Worm (Caenorhabditis elegans) whole organism, L1 larva: ENCODE measurements around the gene F26D2.14.

Source experiments
- C04F5.9 ChIP-seq: sonication (generic microtip); optimal IDR thresholded peaks from 2 replicates; lab custom pipeline; 2016; ENCODE audit warnings: missing genetic modification characterization, missing compliant biosample characterization
- C16A3.4 ChIP-seq: fragments of 150-350 bp; optimal IDR thresholded peaks from 2 replicates; lab custom pipeline; 2014; ENCODE audit warnings: missing biosample characterization, missing genetic modification characterization
- C34B4.2 ChIP-seq: sonication (generic microtip); optimal IDR thresholded peaks from 2 replicates; lab custom pipeline; 2017; ENCODE audit warnings: mild to moderate bottlenecking, missing genetic modification characterization, missing compliant biosample characterization
- F16B12.6 ChIP-seq: fragments of 150-350 bp; optimal IDR thresholded peaks from 2 replicates; lab custom pipeline; 2014; ENCODE audit warnings: missing biosample characterization, missing genetic modification characterization
- aha-1 ChIP-seq: fragments of 150-350 bp; optimal IDR thresholded peaks from 2 replicates; lab custom pipeline; 2014; ENCODE audit warnings: missing biosample characterization, missing genetic modification characterization
- ama-1 ChIP-seq: fragments of 150-350 bp; optimal IDR thresholded peaks from 2 replicates; lab custom pipeline; 2014
- ceh-8 ChIP-seq: fragments of 200-800 bp; sonication (Bioruptor generic); optimal IDR thresholded peaks from 2 replicates; lab custom pipeline; 2018; ENCODE audit warnings: mild to moderate bottlenecking, missing genetic modification characterization, moderate library complexity, missing compliant biosample characterization
- ceh-82 ChIP-seq, 3 experiments: fragments of 150-350 bp in 1 of 3; sonication (generic microtip) in 2 of 3; optimal IDR thresholded peaks; 2 replicates each; lab custom pipeline; 2014 to 2017; ENCODE audit warnings: missing biosample characterization in 3 of 3, missing genetic modification characterization in 3 of 3
- ceh-88 ChIP-seq: fragments of 200-800 bp; sonication (Bioruptor generic); IDR thresholded peaks from 2 replicates; pipeline ENCODE4 v1.3.6; 2022; ENCODE audit warnings: missing genetic modification characterization, missing compliant biosample characterization
- ceh-90 ChIP-seq: sonication (generic microtip); optimal IDR thresholded peaks from 2 replicates; lab custom pipeline; 2016; ENCODE audit warnings: missing genetic modification characterization, missing compliant biosample characterization
- ces-1 ChIP-seq: fragments of 150-350 bp; optimal IDR thresholded peaks from 2 replicates; lab custom pipeline; 2014; ENCODE audit warnings: missing biosample characterization, missing genetic modification reagents, missing genetic modification characterization
- dpl-1 ChIP-seq, 3 experiments: fragments of 150-350 bp in 2 of 3; sonication (generic microtip) in 1 of 3; optimal IDR thresholded peaks; 2 replicates each; lab custom pipeline; 2014 to 2017; ENCODE audit warnings: missing biosample characterization in 3 of 3, missing genetic modification characterization in 3 of 3, missing genetic modification reagents in 3 of 3
- dsc-1 ChIP-seq: sonication (generic microtip); optimal IDR thresholded peaks from 2 replicates; lab custom pipeline; 2016; ENCODE audit warnings: mild to moderate bottlenecking, missing genetic modification characterization, missing compliant biosample characterization
- elt-2 ChIP-seq: sonication (generic microtip); optimal IDR thresholded peaks from 2 replicates; lab custom pipeline; 2016; ENCODE audit warnings: missing genetic modification characterization, mild to moderate bottlenecking, inconsistent platforms, missing compliant biosample characterization, missing genetic modification reagents
- elt-3 ChIP-seq, 6 experiments: fragments of 150-350 bp in 1 of 6; sonication (generic microtip); optimal IDR thresholded peaks; 2 replicates each; lab custom pipeline; 2017 to 2018; ENCODE audit warnings: missing biosample characterization in 6 of 6, missing genetic modification characterization in 6 of 6, inconsistent platforms in 1 of 6
- fkh-4 ChIP-seq: sonication (generic microtip); optimal IDR thresholded peaks from 2 replicates; lab custom pipeline; 2016; ENCODE audit warnings: missing compliant biosample characterization, missing genetic modification characterization, borderline replicate concordance
- irx-1 ChIP-seq: sonication (generic microtip); optimal IDR thresholded peaks from 2 replicates; lab custom pipeline; 2016; ENCODE audit warnings: missing genetic modification characterization, missing compliant biosample characterization
- jun-1 ChIP-seq: fragments of 150-350 bp; optimal IDR thresholded peaks from 2 replicates; lab custom pipeline; 2014; ENCODE audit warnings: missing biosample characterization, missing genetic modification reagents, missing genetic modification characterization
- lin-14 ChIP-seq: fragments of 200-800 bp; sonication (Bioruptor generic); optimal IDR thresholded peaks from 2 replicates; lab custom pipeline; 2018; ENCODE audit warnings: mild to moderate bottlenecking, missing genetic modification characterization, moderate library complexity, missing compliant biosample characterization
- lin-15B ChIP-seq: fragments of 150-350 bp; sonication (generic microtip); optimal IDR thresholded peaks from 3 replicates; lab custom pipeline; 2014; ENCODE audit warnings: missing biosample characterization, missing genetic modification characterization
- lin-39 ChIP-seq: fragments of 150-350 bp; optimal IDR thresholded peaks from 2 replicates; lab custom pipeline; 2014; ENCODE audit warnings: missing biosample characterization, missing genetic modification reagents, missing genetic modification characterization
- mef-2 ChIP-seq: fragments of 150-350 bp; optimal IDR thresholded peaks from 2 replicates; lab custom pipeline; 2014; ENCODE audit warnings: missing biosample characterization, missing genetic modification characterization
- mep-1 ChIP-seq: fragments of 150-350 bp; optimal IDR thresholded peaks from 2 replicates; lab custom pipeline; 2014; ENCODE audit warnings: missing biosample characterization, missing genetic modification characterization
- nhr-11 ChIP-seq: fragments of 150-350 bp; optimal IDR thresholded peaks from 2 replicates; lab custom pipeline; 2014; ENCODE audit warnings: missing biosample characterization, missing genetic modification characterization
- nhr-12 ChIP-seq: sonication (generic microtip); optimal IDR thresholded peaks from 2 replicates; lab custom pipeline; 2017; ENCODE audit warnings: missing biosample characterization, missing genetic modification characterization
- nhr-19 ChIP-seq: fragments of 200-800 bp; sonication (Bioruptor generic); conservative IDR thresholded peaks from 2 replicates; pipeline ENCODE4 v1.3.6; 2022; ENCODE audit warnings: missing genetic modification characterization, missing compliant biosample characterization
- nhr-76 ChIP-seq: sonication (generic microtip); optimal IDR thresholded peaks from 2 replicates; lab custom pipeline; 2017; ENCODE audit warnings: missing biosample characterization, missing genetic modification characterization
- nhr-77 ChIP-seq: fragments of 150-350 bp; optimal IDR thresholded peaks from 2 replicates; lab custom pipeline; 2014; ENCODE audit warnings: missing biosample characterization, missing genetic modification characterization
- nhr-84 ChIP-seq: sonication (generic microtip); optimal IDR thresholded peaks from 2 replicates; lab custom pipeline; 2017; ENCODE audit warnings: missing biosample characterization, missing genetic modification characterization
- nhr-85 ChIP-seq: sonication (generic microtip); peaks from one replicate; lab custom pipeline; 2016; ENCODE audit warnings: missing genetic modification characterization, inconsistent platforms, missing compliant biosample characterization
- pag-3 ChIP-seq: sonication (generic microtip); optimal IDR thresholded peaks from 2 replicates; lab custom pipeline; 2017; ENCODE audit warnings: missing genetic modification characterization, mild to moderate bottlenecking, missing compliant biosample characterization, antibody characterized with exemption, borderline replicate concordance; ENCODE audit not compliant: insufficient read depth
- snpc-4 ChIP-seq: fragments of 150-350 bp; optimal IDR thresholded peaks from 2 replicates; lab custom pipeline; 2014; ENCODE audit warnings: missing biosample characterization, missing genetic modification characterization
- sptf-1 ChIP-seq: fragments of 150-350 bp; optimal IDR thresholded peaks from 2 replicates; lab custom pipeline; 2014; ENCODE audit warnings: missing biosample characterization, missing genetic modification characterization
- swsn-7 ChIP-seq: sonication (generic microtip); optimal IDR thresholded peaks from 2 replicates; lab custom pipeline; 2016; ENCODE audit warnings: missing genetic modification characterization, missing compliant biosample characterization
- tbx-2 ChIP-seq: sonication (generic microtip); optimal IDR thresholded peaks from 2 replicates; lab custom pipeline; 2016; ENCODE audit warnings: missing genetic modification characterization, missing compliant biosample characterization
- unc-130 ChIP-seq: fragments of 150-350 bp; optimal IDR thresholded peaks from 2 replicates; lab custom pipeline; 2017; ENCODE audit warnings: missing biosample characterization, missing genetic modification characterization, inconsistent platforms
- unc-30 ChIP-seq: sonication (generic microtip); optimal IDR thresholded peaks from 2 replicates; lab custom pipeline; 2017; ENCODE audit warnings: missing biosample characterization, missing genetic modification characterization
- unc-62 ChIP-seq: fragments of 150-350 bp; optimal IDR thresholded peaks from 2 replicates; lab custom pipeline; 2014; ENCODE audit warnings: missing biosample characterization, missing genetic modification reagents, missing genetic modification characterization
- unc-98 ChIP-seq: fragments of 200-800 bp; sonication (Bioruptor generic); IDR thresholded peaks from 2 replicates; pipeline ENCODE4 v1.3.6; 2022; ENCODE audit warnings: missing genetic modification characterization, missing compliant biosample characterization
- vab-15 ChIP-seq: sonication (generic microtip); optimal IDR thresholded peaks from 2 replicates; lab custom pipeline; 2017; ENCODE audit warnings: missing genotype, mild to moderate bottlenecking, missing genetic modification characterization, missing compliant biosample characterization
- zag-1 ChIP-seq: fragments of 150-350 bp; optimal IDR thresholded peaks from 2 replicates; lab custom pipeline; 2014; ENCODE audit warnings: missing biosample characterization, missing genetic modification characterization
- ztf-4 ChIP-seq: fragments of 150-350 bp; optimal IDR thresholded peaks from 2 replicates; lab custom pipeline; 2014; ENCODE audit warnings: missing biosample characterization, missing genetic modification characterization

F26D2.14 gene

DNA sequence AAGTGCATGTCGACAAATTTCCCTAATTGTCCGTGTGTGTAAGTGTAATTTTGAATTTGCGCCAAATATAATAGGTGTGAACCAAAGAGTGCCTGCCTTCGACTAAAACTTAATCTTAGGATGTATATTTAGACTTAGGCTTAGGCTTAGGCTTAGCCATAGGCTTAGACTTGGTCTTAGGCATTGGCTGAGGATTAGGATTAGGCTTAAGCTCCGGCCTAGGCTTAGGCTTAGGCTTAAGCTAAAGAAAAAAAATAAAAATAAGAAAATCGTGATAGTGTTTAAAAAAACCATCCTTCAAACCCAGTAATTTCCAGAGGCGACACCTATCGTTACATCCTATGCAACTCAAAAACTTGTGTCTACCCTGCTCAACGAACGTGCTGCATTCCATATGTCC, 10.5 kb downstream of the F26D2.14 start:
- TF ChIP-seq C04F5.9 (tag; lab: Kevin White, UChicago), result no peak
- TF ChIP-seq swsn-7 (tag; lab: Kevin White, UChicago), result no peak
- TF ChIP-seq F16B12.6, result no peak
- TF ChIP-seq nhr-76 (tag; lab: Kevin White, UChicago), result no peak
- TF ChIP-seq ceh-82 (tag; optimal IDR thresholded peaks at IDR 0.05; lab: Kevin White, UChicago), result no peak
- TF ChIP-seq mef-2 (tag; lab: Kevin White, UChicago), result no peak
- no peak for TF ChIP-seq ceh-8 (GFP tag; lab: Kevin White, UChicago)
- no peak for TF ChIP-seq C34B4.2 (tag; lab: Kevin White, UChicago)
- no peak for TF ChIP-seq nhr-84 (tag; lab: Kevin White, UChicago)
- no peak for TF ChIP-seq tbx-2

DNA sequence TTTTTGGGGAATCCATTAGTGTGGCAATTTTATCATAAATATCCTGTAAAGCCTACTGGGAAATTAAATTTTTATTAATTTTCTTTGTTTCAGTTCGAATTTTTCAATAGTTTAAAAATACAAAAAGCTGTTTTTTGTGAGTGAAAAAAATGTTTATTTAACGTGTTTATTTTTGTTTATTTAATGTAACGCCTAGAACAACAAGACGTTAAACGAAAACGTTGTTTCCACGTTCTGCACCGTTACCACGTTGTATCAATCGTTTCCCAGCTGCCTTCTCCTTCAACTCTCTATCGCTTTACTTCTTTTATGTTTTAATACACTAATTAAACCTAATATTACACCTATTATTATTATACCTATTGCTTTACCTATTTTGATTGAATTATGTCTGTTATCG, 12.1 kb downstream of the F26D2.14 start, which contains the start of gene T08G3.13:
T08G3.13 (plus strand) TSS at position 301 of the 400 bp plus-strand sequence.
- no peak for TF ChIP-seq lin-15B (tag; lab: Kevin White, UChicago)
- no peak for TF ChIP-seq C16A3.4 (tag; lab: Kevin White, UChicago)
- TF ChIP-seq ceh-8 (GFP tag; lab: Kevin White, UChicago), result no peak
- no peak for TF ChIP-seq tbx-2
- no peak for TF ChIP-seq dpl-1 (GFP tag; optimal IDR thresholded peaks at IDR 0.05; lab: Kevin White, UChicago)
- no peak for TF ChIP-seq ama-1 (lab: Kevin White, UChicago)
- no peak for TF ChIP-seq vab-15 (tag; lab: Kevin White, UChicago)
- TF ChIP-seq nhr-76 (tag; lab: Kevin White, UChicago), result no peak
- TF ChIP-seq unc-62, result no peak
- no peak for TF ChIP-seq nhr-84 (tag; lab: Kevin White, UChicago)
- no peak for TF ChIP-seq fkh-4 (tag; lab: Kevin White, UChicago)
- no peak for TF ChIP-seq ceh-90 (tag; lab: Kevin White, UChicago)
- TF ChIP-seq snpc-4, result no peak
- TF ChIP-seq jun-1 (tag; lab: Kevin White, UChicago), result no peak
- TF ChIP-seq lin-39 (tag; lab: Kevin White, UChicago), result no peak

DNA sequence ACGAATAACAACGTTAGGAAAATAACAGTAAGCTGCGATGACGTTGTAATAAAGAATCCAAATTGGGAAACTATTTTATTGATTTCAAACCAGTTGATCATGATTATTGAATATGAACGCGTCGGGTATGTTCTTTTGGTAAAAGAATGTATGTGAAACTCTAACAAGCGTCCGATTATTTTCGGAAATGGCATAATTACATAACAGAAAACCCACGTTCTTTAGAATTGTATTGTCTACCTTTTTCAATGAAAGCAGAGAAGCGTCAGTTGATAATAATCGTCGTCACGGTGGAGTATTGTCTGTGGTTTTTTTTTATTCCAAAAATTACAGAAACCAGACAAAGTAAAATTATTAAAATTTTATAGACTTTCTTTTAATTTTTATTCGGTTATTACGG, 19.4 kb downstream of the F26D2.14 start, which contains the start of gene str-14:
str-14 (minus strand) TSS at position 101 of the 400 bp plus-strand sequence.
- TF ChIP-seq ceh-90 (tag; lab: Kevin White, UChicago) (no peak), elt-2 (tag; lab: Kevin White, UChicago) (no peak), sptf-1 (tag; lab: Kevin White, UChicago) (no peak), unc-130 (tag; lab: Kevin White, UChicago) (no peak), ces-1 (no peak), dpl-1 (GFP tag; optimal IDR thresholded peaks at IDR 0.05; lab: Kevin White, UChicago) (no peak), lin-15B (tag; lab: Kevin White, UChicago) (no peak), nhr-19 (GFP tag; lab: Robert Waterston, UW) (no peak)

DNA sequence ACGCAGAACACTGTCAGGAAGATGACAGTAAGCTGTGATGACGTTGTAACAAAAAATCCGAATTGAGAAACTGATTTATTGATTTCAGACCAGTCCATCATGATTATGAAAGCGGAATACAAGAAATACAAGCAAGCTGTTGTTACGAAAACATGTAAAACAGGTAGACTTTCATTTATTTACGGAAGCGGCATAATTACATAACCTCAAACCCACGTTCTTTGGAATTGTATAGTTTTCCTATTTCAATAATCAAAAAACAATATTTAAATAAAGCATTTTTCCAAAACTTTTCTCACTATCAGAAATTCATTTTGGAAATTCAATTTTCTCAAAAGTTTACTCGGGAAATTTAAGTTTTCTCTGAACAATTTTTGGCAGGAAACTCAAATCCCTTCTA, 23.1 kb downstream of the F26D2.14 start, which contains the start of gene str-15:
str-15 (minus strand) TSS at position 101 of the 400 bp plus-strand sequence.
- TF ChIP-seq ztf-4 (tag; lab: Kevin White, UChicago) (no peak), irx-1 (tag; lab: Kevin White, UChicago) (no peak), lin-14 (GFP tag; lab: Kevin White, UChicago) (no peak), dsc-1 (no peak), dpl-1 (GFP tag; optimal IDR thresholded peaks at IDR 0.05; lab: Kevin White, UChicago) (no peak), nhr-12 (tag; lab: Kevin White, UChicago) (no peak), nhr-11 (tag; lab: Kevin White, UChicago) (no peak)
- TF ChIP-seq, all 84 proteins: peak for 0

DNA sequence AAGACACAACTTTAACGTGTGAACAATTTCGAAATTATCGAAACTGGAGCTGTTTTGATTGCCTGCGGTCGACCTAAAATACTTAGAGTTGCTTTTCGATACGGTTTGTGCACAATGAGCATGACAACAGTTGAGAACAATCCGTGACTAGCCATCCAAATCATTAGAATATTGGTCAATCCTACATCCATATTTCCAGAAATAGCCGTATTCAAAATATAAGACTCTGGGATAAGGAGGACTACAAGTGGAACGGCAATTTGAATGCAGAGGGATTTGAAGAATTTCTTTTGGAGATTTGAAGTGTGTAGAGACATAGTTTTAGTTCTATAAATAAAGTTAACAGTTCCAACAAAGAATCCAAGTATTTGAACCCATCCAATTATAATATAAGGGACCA, 23.7 kb downstream of the F26D2.14 start:
- no peak for TF ChIP-seq pag-3
- TF ChIP-seq unc-30, result no peak
- TF ChIP-seq nhr-77 (tag; lab: Kevin White, UChicago), result no peak
- TF ChIP-seq aha-1, result no peak
- TF ChIP-seq ceh-88 (GFP tag; lab: Robert Waterston, UW), result no peak
- no peak for TF ChIP-seq mep-1 (tag; lab: Kevin White, UChicago)
- TF ChIP-seq unc-98 (GFP tag; lab: Robert Waterston, UW), result no peak
- TF ChIP-seq ceh-8 (GFP tag; lab: Kevin White, UChicago), result no peak
- TF ChIP-seq ceh-90 (tag; lab: Kevin White, UChicago), result no peak
- TF ChIP-seq C04F5.9 (tag; lab: Kevin White, UChicago), result no peak
- no peak for TF ChIP-seq ceh-82 (tag; optimal IDR thresholded peaks at IDR 0.05; lab: Kevin White, UChicago)
- TF ChIP-seq elt-3 (tag; optimal IDR thresholded peaks at IDR 0.05; lab: Kevin White, UChicago), result no peak
- no peak for TF ChIP-seq sptf-1 (tag; lab: Kevin White, UChicago)
- TF ChIP-seq nhr-85, result no peak
- no peak for TF ChIP-seq zag-1 (tag; lab: Kevin White, UChicago)
